Fruit fly (Drosophila melanogaster): ENCODE data around the gene CG14316.

Gene CG14316

dm6 chr3R:18185385-18185784 is 33.5 kb downstream of the CG14316 start, which contains the start of the genes Arp5 and CG7208 (continued):
- TF ChIP-seq sc (optimal IDR thresholded peaks at IDR 0.05), result no peak
- peak; percentile 47 for TF ChIP-seq sc (GFP tag; optimal IDR thresholded peaks at IDR 0.05)
- TF ChIP-seq CG16815 (GFP tag; optimal IDR thresholded peaks at IDR 0.05), result peak; percentile 55
- TF ChIP-seq CG32772 (GFP tag; IDR thresholded peaks at IDR 0.05), result no peak
- no peak for TF ChIP-seq br (optimal IDR thresholded peaks at IDR 0.05)
- peak; percentile 1 for TF ChIP-seq NC2β (GFP tag; optimal IDR thresholded peaks at IDR 0.05)
- no peak for TF ChIP-seq tll (GFP tag; optimal IDR thresholded peaks at IDR 0.05)
- peak; percentile 73 for TF ChIP-seq CG4617 (GFP tag; optimal IDR thresholded peaks at IDR 0.05; ENCODE audit: borderline replicate concordance)
- TF ChIP-seq CG17829 (tag; optimal IDR thresholded peaks at IDR 0.05), result peak; percentile 51
- TF ChIP-seq sd (tag; optimal IDR thresholded peaks at IDR 0.05), result no peak
- TF ChIP-seq Bteb2 (GFP tag; optimal IDR thresholded peaks at IDR 0.05), result peak; percentile 72
- TF ChIP-seq E2f1 (GFP tag; IDR thresholded peaks at IDR 0.05), result 0 out of 2 replicates have a peak, but pooled peaks have one; percentile 30
- peak; percentile 67 for TF ChIP-seq Xrp1 (GFP tag; IDR thresholded peaks at IDR 0.05)
- no peak for TF ChIP-seq CG17612 (GFP tag; IDR thresholded peaks at IDR 0.05)
- no peak for TF ChIP-seq CG10431 (GFP tag; optimal IDR thresholded peaks at IDR 0.05)
- no peak for TF ChIP-seq pfk (GFP tag; optimal IDR thresholded peaks at IDR 0.05)
- peak; percentile 64 for TF ChIP-seq caup (GFP tag; optimal IDR thresholded peaks at IDR 0.05; ENCODE audit: severe bottlenecking)
- peak; percentile 90 for TF ChIP-seq Ets65A (GFP tag)
- TF ChIP-seq Pdp1 (GFP tag; optimal IDR thresholded peaks at IDR 0.05), result peak; percentile 66 to 98
- TF ChIP-seq CG10209 (GFP tag; optimal IDR thresholded peaks at IDR 0.05), result peak; percentile 68
- peak; percentile 76 for TF ChIP-seq sug (tag; optimal IDR thresholded peaks at IDR 0.05)
- TF ChIP-seq tap (tag; optimal IDR thresholded peaks at IDR 0.05), result peak; percentile 53
- no peak for TF ChIP-seq CG15011 (GFP tag; optimal IDR thresholded peaks at IDR 0.05)
- no peak for TF ChIP-seq CG2875 (GFP tag; optimal IDR thresholded peaks at IDR 0.05)
- no peak for TF ChIP-seq Oli (tag; optimal IDR thresholded peaks at IDR 0.05)
- TF ChIP-seq nerfin-1 (tag; optimal IDR thresholded peaks at IDR 0.05), result peak; percentile 45
- TF ChIP-seq CG2120 (GFP tag; optimal IDR thresholded peaks at IDR 0.05), result peak; percentile 91
- no peak for TF ChIP-seq CG42726 (GFP tag; IDR thresholded peaks at IDR 0.05; ENCODE audit: partially characterized antibody)
- TF ChIP-seq CG9609 (GFP tag; optimal IDR thresholded peaks at IDR 0.05), result peak; percentile 31
- TF ChIP-seq Myb (GFP tag; optimal IDR thresholded peaks at IDR 0.05), result peak; percentile 86
- no peak for TF ChIP-seq CG6791 (GFP tag; IDR thresholded peaks at IDR 0.05; ENCODE audit: partially characterized antibody)
- TF ChIP-seq bab2 (GFP tag; optimal IDR thresholded peaks at IDR 0.05), result peak; percentile 59
- peak; percentile 41 for TF ChIP-seq ssp (GFP tag; IDR thresholded peaks at IDR 0.05)
- 0 out of 3 replicates have a peak, but pooled peaks have one; percentile 19 for TF ChIP-seq croc (GFP tag; conservative IDR thresholded peaks at IDR 0.05)
- no peak for TF ChIP-seq D (optimal IDR thresholded peaks at IDR 0.05)
- no peak for TF ChIP-seq D (GFP tag; optimal IDR thresholded peaks at IDR 0.05)
- TF ChIP-seq HHEX (GFP tag; optimal IDR thresholded peaks at IDR 0.05), result peak; percentile 61
- TF ChIP-seq CG8089 (GFP tag; optimal IDR thresholded peaks at IDR 0.05), result no peak
- no peak for TF ChIP-seq CG15269 (tag; optimal IDR thresholded peaks at IDR 0.05)
- TF ChIP-seq ken (GFP tag; IDR thresholded peaks at IDR 0.05), result peak; percentile 63; the same call in 1 of the 3 replicates
- TF ChIP-seq fu2 (GFP tag; optimal IDR thresholded peaks at IDR 0.05), result peak; percentile 62
- TF ChIP-seq Med (GFP tag), result peak; percentile 88
- no peak for TF ChIP-seq gce (GFP tag; IDR thresholded peaks at IDR 0.05)
- peak; percentile 54 for TF ChIP-seq CG18011 (GFP tag; optimal IDR thresholded peaks at IDR 0.05)
- peak; percentile 64 for TF ChIP-seq Sox100B (GFP tag; optimal IDR thresholded peaks at IDR 0.05)
- no peak for TF ChIP-seq MTF-1 (GFP tag; optimal IDR thresholded peaks at IDR 0.05; ENCODE audit: borderline replicate concordance)
- TF ChIP-seq ranshi (GFP tag; IDR thresholded peaks at IDR 0.05), result peak; percentile 57
- no peak for TF ChIP-seq crol (GFP tag; IDR thresholded peaks at IDR 0.05)
- TF ChIP-seq CG10274 (GFP tag; optimal IDR thresholded peaks at IDR 0.05), result no peak
- TF ChIP-seq lov (optimal IDR thresholded peaks at IDR 0.05), result no peak
- no peak for TF ChIP-seq lov (GFP tag; IDR thresholded peaks at IDR 0.05)

All from whole organism, embryonic.